Fruit fly (Drosophila melanogaster) whole organism, pupa: ENCODE measurements around the gene Mur29B.

Source experiments
- CG10348 ChIP-seq: fragments of 200-800 bp; sonication (Bioruptor generic); IDR thresholded peaks from 2 replicates; pipeline ENCODE4 v1.3.6; 2022; ENCODE audit warnings: missing biosample characterization, missing genetic modification characterization
- CG12605 ChIP-seq: fragments of 200-800 bp; sonication (Bioruptor generic); IDR thresholded peaks from 2 replicates; pipeline ENCODE4 v1.3.6; 2022; ENCODE audit warnings: missing biosample characterization, missing genetic modification characterization
- CG13204 ChIP-seq: fragments of 200-800 bp; sonication (Bioruptor generic); optimal IDR thresholded peaks from 2 replicates; lab custom pipeline; 2018; ENCODE audit warnings: missing biosample characterization, mild to moderate bottlenecking, missing genetic modification characterization, moderate library complexity
- CG14655 ChIP-seq: fragments of 200-800 bp; sonication (Bioruptor generic); optimal IDR thresholded peaks from 3 replicates; lab custom pipeline; 2017; ENCODE audit warnings: mild to moderate bottlenecking, missing biosample characterization, missing genetic modification reagents, missing genetic modification characterization
- CG15710 ChIP-seq: fragments of 200-800 bp; sonication (Bioruptor generic); optimal IDR thresholded peaks from 2 replicates; lab custom pipeline; 2018; ENCODE audit warnings: missing biosample characterization, mild to moderate bottlenecking, missing genetic modification characterization, moderate library complexity
- CG17806 ChIP-seq: fragments of 200-800 bp; sonication (Bioruptor generic); optimal IDR thresholded peaks from 2 replicates; lab custom pipeline; 2018; ENCODE audit warnings: missing biosample characterization, mild to moderate bottlenecking, missing genetic modification characterization, moderate library complexity
- CG32121 ChIP-seq: fragments of 200-800 bp; sonication (Bioruptor generic); IDR thresholded peaks from 2 replicates; pipeline ENCODE4 v1.3.6; 2022; ENCODE audit warnings: missing biosample characterization, missing genetic modification characterization
- CG34367 ChIP-seq: fragments of 200-800 bp; sonication (Bioruptor generic); optimal IDR thresholded peaks from 2 replicates; lab custom pipeline; 2018; ENCODE audit warnings: missing biosample characterization, mild to moderate bottlenecking, missing genetic modification characterization
- CG4496 ChIP-seq: fragments of 200-800 bp; sonication (Bioruptor generic); IDR thresholded peaks from 3 replicates; pipeline ENCODE4 v1.3.6; 2022; ENCODE audit warnings: missing biosample characterization, missing genetic modification characterization
- CG8159 ChIP-seq: fragments of 200-800 bp; sonication (Bioruptor generic); optimal IDR thresholded peaks from 3 replicates; lab custom pipeline; 2018; ENCODE audit warnings: missing biosample characterization, mild to moderate bottlenecking, missing genetic modification characterization, moderate library complexity
- CG8301 ChIP-seq: fragments of 200-800 bp; sonication (Bioruptor generic); optimal IDR thresholded peaks from 2 replicates; lab custom pipeline; 2018; ENCODE audit warnings: missing biosample characterization, mild to moderate bottlenecking, missing genetic modification characterization
- CG9948 ChIP-seq: fragments of 200-800 bp; sonication (Bioruptor generic); optimal IDR thresholded peaks from 2 replicates; lab custom pipeline; 2018; ENCODE audit warnings: missing biosample characterization, mild to moderate bottlenecking, missing genetic modification characterization, moderate library complexity
- D1 ChIP-seq: fragments of 200-800 bp; sonication (Bioruptor generic); optimal IDR thresholded peaks from 2 replicates; lab custom pipeline; 2018; ENCODE audit warnings: missing biosample characterization, mild to moderate bottlenecking, missing genetic modification characterization, moderate library complexity
- EcR ChIP-seq: fragments of 200-800 bp; sonication (Bioruptor generic); optimal IDR thresholded peaks from 3 replicates; lab custom pipeline; 2019; ENCODE audit warnings: missing biosample characterization, missing genetic modification characterization, mild to moderate bottlenecking, moderate library complexity, missing genetic modification reagents
- Ets98B ChIP-seq: fragments of 200-800 bp; sonication (Bioruptor generic); IDR thresholded peaks from 2 replicates; pipeline ENCODE4 v1.3.6; 2022; ENCODE audit warnings: missing biosample characterization, missing genetic modification characterization
- Pif1A ChIP-seq: fragments of 200-800 bp; sonication (Bioruptor generic); optimal IDR thresholded peaks from 3 replicates; lab custom pipeline; 2016; ENCODE audit warnings: missing biosample characterization, missing genetic modification characterization
- Pif1B ChIP-seq: fragments of 200-800 bp; sonication (Bioruptor generic); optimal IDR thresholded peaks from 3 replicates; lab custom pipeline; 2016; ENCODE audit warnings: missing biosample characterization, missing genetic modification characterization
- Snoo ChIP-seq: fragments of 200-800 bp; sonication (Bioruptor generic); optimal IDR thresholded peaks from 3 replicates; lab custom pipeline; 2017; ENCODE audit warnings: missing biosample characterization, mild to moderate bottlenecking, missing genetic modification characterization, inconsistent platforms
- fd96Ca ChIP-seq: fragments of 200-800 bp; sonication (Bioruptor generic); IDR thresholded peaks from 3 replicates; pipeline ENCODE4 v1.3.6; 2022; ENCODE audit warnings: missing biosample characterization, missing genetic modification characterization
- gl ChIP-seq: fragments of 200-800 bp; sonication (Bioruptor generic); optimal IDR thresholded peaks from 2 replicates; lab custom pipeline; 2018; ENCODE audit warnings: missing biosample characterization, mild to moderate bottlenecking, missing genetic modification characterization
- rn ChIP-seq: fragments of 200-800 bp; sonication (Bioruptor generic); IDR thresholded peaks from 2 replicates; pipeline ENCODE4 v1.3.6; 2022; ENCODE audit warnings: missing biosample characterization, missing genetic modification characterization

Mur29B gene

dm6 chr2L:8362273-8362954, 10.4 kb downstream of the Mur29B start, which contains the start of gene CG7627:
CG7627 (minus strand) TSS chr2L:8362469.
- TF ChIP-seq Ets98B (GFP tag; lab: Robert Waterston, UW) (peak; percentile 66), CG8301 (tag; lab: Kevin White, UChicago) (peak; percentile 58), CG32121 (peak; percentile 54), Snoo (peak; percentile 49), CG17806 (tag; lab: Kevin White, UChicago) (peak; percentile 46), CG15710 (tag; lab: Kevin White, UChicago) (peak; percentile 40), fd96Ca (GFP tag; lab: Robert Waterston, UW) (peak; percentile 78; the same call in 2 of the 3 replicates), EcR (GFP tag; lab: Kevin White, UChicago) (no peak), CG8159 (peak; percentile 63), CG10348 (peak; percentile 35; the same call in 1 of the 2 replicates), gl (peak; percentile 7), CG4496 (GFP tag; lab: Robert Waterston, UW) (peak; percentile 80), CG13204 (GFP tag; lab: Kevin White, UChicago) (no peak), CG9948 (tag; lab: Kevin White, UChicago) (peak; percentile 51), D1 (no peak), CG12605 (GFP tag; lab: Robert Waterston, UW) (peak; percentile 59), Pif1A (GFP tag; lab: Kevin White, UChicago) (peak; percentile 43), CG14655 (peak; percentile 68), rn (GFP tag; lab: Robert Waterston, UW) (peak; percentile 45), CG34367 (tag; lab: Kevin White, UChicago) (peak; percentile 26), Pif1B (peak; percentile 13)

dm6 chr2L:8362955-8363285, 10.9 kb downstream of the Mur29B start:
- TF ChIP-seq CG9948 (tag; lab: Kevin White, UChicago) = no peak
- peak; percentile 6; the same call in 1 of the 3 replicates for TF ChIP-seq CG4496 (GFP tag; lab: Robert Waterston, UW)
- TF ChIP-seq Pif1A (GFP tag; lab: Kevin White, UChicago) = no peak
- TF ChIP-seq CG8301 (tag; lab: Kevin White, UChicago) = no peak
- TF ChIP-seq CG12605 (GFP tag; lab: Robert Waterston, UW) = no peak
- TF ChIP-seq Pif1B = no peak
- no peak for TF ChIP-seq CG17806 (tag; lab: Kevin White, UChicago)
- TF ChIP-seq gl = no peak

DNA sequence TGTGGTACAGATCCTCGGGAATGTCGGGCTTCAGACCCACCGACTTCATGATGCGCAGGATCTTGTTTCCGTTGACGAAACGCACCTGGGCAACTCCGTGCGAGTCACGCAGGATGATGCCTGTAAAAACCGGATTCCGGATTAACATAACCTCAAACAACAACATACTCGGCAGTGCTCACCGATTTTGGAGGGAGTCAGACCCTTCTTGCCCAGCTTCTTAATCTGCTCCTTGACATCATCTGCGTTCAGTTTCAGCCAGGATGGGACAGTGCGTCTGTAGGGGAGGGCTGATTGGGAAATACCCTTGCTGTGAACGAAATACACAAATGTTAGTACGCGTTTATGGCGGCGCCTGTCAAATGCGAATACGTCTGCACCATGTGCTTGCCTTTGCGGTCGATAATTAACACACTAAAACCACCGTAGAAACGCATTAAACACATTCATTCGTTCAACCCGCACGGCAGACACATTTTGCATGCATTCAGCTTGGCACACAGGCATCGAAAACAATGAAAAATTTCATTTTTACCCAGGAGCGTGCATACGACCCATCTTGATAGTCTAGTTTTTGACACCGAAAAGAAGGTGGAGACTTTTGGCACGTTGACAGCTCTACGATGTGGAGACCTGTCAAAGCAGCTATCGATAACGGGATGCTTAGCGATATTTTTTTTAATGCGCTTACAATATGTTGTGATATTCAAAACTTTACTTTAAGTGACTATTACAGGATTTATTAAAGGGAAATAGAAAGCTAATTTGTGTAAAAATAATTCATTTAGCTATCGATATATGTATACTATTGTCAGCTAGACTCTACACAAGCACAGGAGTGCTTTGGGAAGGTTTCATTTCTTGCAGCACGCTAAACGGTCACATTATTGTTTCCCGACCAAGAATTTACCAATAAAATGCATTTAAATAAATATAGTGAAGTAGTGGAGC, 12.3 kb downstream of the Mur29B start, which contains the start of the genes RpS13 and CSN8:
Gene RpS13 (minus strand): TSS at position 657 of the 951 bp plus-strand sequence.
Gene CSN8 (plus strand): TSS at position 850 of the 951 bp plus-strand sequence.
- no peak for TF ChIP-seq Pif1A (GFP tag; lab: Kevin White, UChicago)
- 0 out of 3 replicates have a peak, but pooled peaks have one; percentile 18 for TF ChIP-seq CG4496 (GFP tag; lab: Robert Waterston, UW)
- no peak for TF ChIP-seq Snoo
- TF ChIP-seq CG32121 = 0 out of 2 replicates have a peak, but pooled peaks have one; percentile 11
- TF ChIP-seq CG13204 (GFP tag; lab: Kevin White, UChicago) = no peak
- TF ChIP-seq Pif1B = no peak
- no peak for TF ChIP-seq EcR (GFP tag; lab: Kevin White, UChicago)
- no peak for TF ChIP-seq CG14655
- TF ChIP-seq CG9948 (tag; lab: Kevin White, UChicago) = no peak
- no peak for TF ChIP-seq CG8301 (tag; lab: Kevin White, UChicago)

DNA sequence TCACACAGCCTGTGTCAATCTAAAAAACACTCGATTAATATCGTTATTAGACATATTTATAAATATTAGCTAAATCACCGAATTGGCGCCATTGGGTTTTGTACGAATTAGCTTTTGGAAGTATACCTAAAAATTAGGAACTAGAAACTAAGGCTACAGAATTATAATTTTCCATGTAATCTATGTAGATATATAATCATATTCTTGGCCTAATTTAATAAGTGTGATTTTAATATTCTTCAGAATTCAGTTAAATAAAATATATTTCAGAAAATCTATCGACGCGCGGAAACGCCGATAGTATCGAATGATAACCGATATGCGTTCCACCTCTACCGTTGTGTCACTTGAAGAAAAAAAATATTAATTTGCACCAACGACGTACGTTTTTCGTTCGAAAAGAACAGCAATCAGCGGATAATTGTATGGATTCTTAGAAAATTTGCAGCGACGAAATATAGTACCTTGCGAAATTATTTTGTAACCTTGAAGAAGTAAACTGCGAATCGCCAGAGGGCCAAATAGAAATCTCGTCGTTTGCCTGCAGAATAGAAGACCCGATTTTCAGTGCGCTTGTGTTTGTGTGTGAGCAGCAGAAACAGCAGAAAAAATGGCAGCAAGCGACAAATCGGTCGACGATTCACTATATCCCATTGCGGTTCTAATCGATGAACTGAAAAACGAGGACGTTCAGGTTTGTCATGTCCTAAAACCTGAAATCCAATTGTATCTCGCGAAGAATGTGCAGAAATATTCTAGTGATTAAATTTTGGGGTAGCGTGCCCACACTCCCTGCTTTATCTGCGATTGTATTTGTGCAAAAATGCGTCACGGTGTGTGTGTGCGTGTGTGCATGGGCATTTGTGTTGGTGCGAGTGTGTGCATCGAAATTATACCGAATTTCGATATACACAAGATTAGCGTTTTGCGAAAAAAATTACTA, 14.0 kb downstream of the Mur29B start, which contains the start of gene Pp2A-29B:
Gene Pp2A-29B (plus strand): TSS at position 338 of the 943 bp plus-strand sequence.
- TF ChIP-seq Pif1B = no peak
- no peak for TF ChIP-seq CG10348
- no peak for TF ChIP-seq CG34367 (tag; lab: Kevin White, UChicago)
- TF ChIP-seq CG8159 = peak; percentile 32
- no peak for TF ChIP-seq CG12605 (GFP tag; lab: Robert Waterston, UW)
- TF ChIP-seq CG4496 (GFP tag; lab: Robert Waterston, UW) = no peak
- TF ChIP-seq EcR (GFP tag; lab: Kevin White, UChicago) = no peak
- TF ChIP-seq CG8301 (tag; lab: Kevin White, UChicago) = no peak
- TF ChIP-seq D1 = no peak
- TF ChIP-seq rn (GFP tag; lab: Robert Waterston, UW) = no peak
- TF ChIP-seq Ets98B (GFP tag; lab: Robert Waterston, UW) = no peak
- peak; percentile 13 for TF ChIP-seq CG15710 (tag; lab: Kevin White, UChicago)
- no peak for TF ChIP-seq CG14655
- peak; percentile 4 for TF ChIP-seq Pif1A (GFP tag; lab: Kevin White, UChicago)
- no peak for TF ChIP-seq Snoo
- TF ChIP-seq CG32121 = no peak
- TF ChIP-seq CG17806 (tag; lab: Kevin White, UChicago) = no peak
- 0 out of 3 replicates have a peak, but pooled peaks have one; percentile 15 for TF ChIP-seq fd96Ca (GFP tag; lab: Robert Waterston, UW)
- no peak for TF ChIP-seq CG13204 (GFP tag; lab: Kevin White, UChicago)
- no peak for TF ChIP-seq CG9948 (tag; lab: Kevin White, UChicago)
- no peak for TF ChIP-seq gl
- TF ChIP-seq, all 21 proteins: peak for 4
